Worm (Caenorhabditis elegans) whole organism, mixed stage, embryonic: Measurements from ENCODE around the gene F28G4.3.

Experiments used
- bed-3 ChIP-seq: fragments of 200-800 bp; sonication (Bioruptor generic); optimal IDR thresholded peaks from 3 replicates; lab custom pipeline; 2018; ENCODE audit warnings: mild to moderate bottlenecking, missing genetic modification characterization, moderate library complexity, missing compliant biosample characterization
- blmp-1 ChIP-seq: fragments of 150-350 bp; optimal IDR thresholded peaks from 2 replicates; lab custom pipeline; 2014; ENCODE audit warnings: missing biosample characterization, missing genetic modification characterization
- ceh-43 ChIP-seq: fragments of 200-800 bp; sonication (Bioruptor generic); optimal IDR thresholded peaks from 2 replicates; lab custom pipeline; 2018; ENCODE audit warnings: mild to moderate bottlenecking, missing genetic modification characterization, moderate library complexity, missing compliant biosample characterization
- ceh-83 ChIP-seq: fragments of 200-800 bp; sonication (Bioruptor generic); optimal IDR thresholded peaks from 2 replicates; lab custom pipeline; 2018; ENCODE audit warnings: mild to moderate bottlenecking, missing genetic modification characterization, missing compliant biosample characterization
- ces-1 ChIP-seq: fragments of 150-350 bp; optimal IDR thresholded peaks from 2 replicates; lab custom pipeline; 2014; ENCODE audit warnings: missing biosample characterization, missing genetic modification reagents, missing genetic modification characterization
- cnd-1 ChIP-seq: fragments of 200-800 bp; sonication (Bioruptor generic); optimal IDR thresholded peaks from 2 replicates; lab custom pipeline; 2018; ENCODE audit warnings: mild to moderate bottlenecking, missing genetic modification characterization, missing compliant biosample characterization
- elt-1 ChIP-seq: sonication (generic microtip); optimal IDR thresholded peaks from 2 replicates; lab custom pipeline; 2017; ENCODE audit warnings: missing genetic modification characterization, mild to moderate bottlenecking, missing compliant biosample characterization, antibody characterized with exemption, moderate library complexity, borderline replicate concordance; ENCODE audit not compliant: insufficient read depth
- elt-3 ChIP-seq: fragments of 150-350 bp; optimal IDR thresholded peaks from 2 replicates; lab custom pipeline; 2014; ENCODE audit warnings: missing biosample characterization, missing genetic modification characterization
- ham-2 ChIP-seq: fragments of 200-800 bp; sonication (Bioruptor generic); optimal IDR thresholded peaks from 2 replicates; lab custom pipeline; 2018; ENCODE audit warnings: mild to moderate bottlenecking, missing genetic modification characterization, missing compliant biosample characterization
- hlh-1 ChIP-seq: fragments of 150-350 bp; optimal IDR thresholded peaks from 2 replicates; lab custom pipeline; 2014; ENCODE audit warnings: missing biosample characterization, missing genetic modification reagents, missing genetic modification characterization
- lin-13 ChIP-seq: fragments of 150-350 bp; optimal IDR thresholded peaks from 2 replicates; lab custom pipeline; 2014; ENCODE audit warnings: missing biosample characterization, missing genetic modification characterization
- lin-32 ChIP-seq: fragments of 200-800 bp; sonication (Bioruptor generic); optimal IDR thresholded peaks from 2 replicates; lab custom pipeline; 2018; ENCODE audit warnings: mild to moderate bottlenecking, missing genetic modification characterization, missing compliant biosample characterization
- lsy-2 ChIP-seq: fragments of 150-350 bp; optimal IDR thresholded peaks from 2 replicates; lab custom pipeline; 2014; ENCODE audit warnings: missing biosample characterization, missing genetic modification characterization
- mab-5 ChIP-seq: fragments of 150-350 bp; optimal IDR thresholded peaks from 2 replicates; lab custom pipeline; 2014; ENCODE audit warnings: missing biosample characterization, missing genetic modification characterization
- mep-1 ChIP-seq: fragments of 150-350 bp; optimal IDR thresholded peaks from 2 replicates; lab custom pipeline; 2017; ENCODE audit warnings: missing biosample characterization, missing genetic modification reagents, missing genetic modification characterization, inconsistent platforms
- mls-2 ChIP-seq: sonication (generic microtip); optimal IDR thresholded peaks from 2 replicates; lab custom pipeline; 2016; ENCODE audit warnings: mild to moderate bottlenecking, missing genetic modification characterization, moderate library complexity, missing compliant biosample characterization
- nhr-12 ChIP-seq: fragments of 150-350 bp; optimal IDR thresholded peaks from 2 replicates; lab custom pipeline; 2014; ENCODE audit warnings: missing biosample characterization, missing genetic modification characterization
- nhr-2 ChIP-seq: fragments of 150-350 bp; optimal IDR thresholded peaks from 2 replicates; lab custom pipeline; 2014; ENCODE audit warnings: missing biosample characterization, missing genetic modification characterization
- nhr-237 ChIP-seq: fragments of 150-350 bp; optimal IDR thresholded peaks from 2 replicates; lab custom pipeline; 2014; ENCODE audit warnings: missing biosample characterization, missing genetic modification characterization
- nhr-28 ChIP-seq: fragments of 150-350 bp; optimal IDR thresholded peaks from 2 replicates; lab custom pipeline; 2014; ENCODE audit warnings: missing biosample characterization, missing genetic modification characterization
- nhr-76 ChIP-seq: sonication (generic microtip); optimal IDR thresholded peaks from 2 replicates; lab custom pipeline; 2017; ENCODE audit warnings: missing biosample characterization, missing genetic modification characterization
- pha-4 ChIP-seq: fragments of 150-350 bp; optimal IDR thresholded peaks from 2 replicates; lab custom pipeline; 2018; ENCODE audit warnings: missing biosample characterization, missing genetic modification reagents, missing genetic modification characterization
- sem-2 ChIP-seq: fragments of 200-800 bp; sonication (Bioruptor generic); optimal IDR thresholded peaks from 2 replicates; lab custom pipeline; 2018; ENCODE audit warnings: mild to moderate bottlenecking, missing genetic modification characterization, missing compliant biosample characterization
- snpc-4 ChIP-seq: fragments of 150-350 bp; optimal IDR thresholded peaks from 2 replicates; lab custom pipeline; 2014; ENCODE audit warnings: missing biosample characterization, missing genetic modification characterization
- sptf-1 ChIP-seq: sonication (generic microtip); optimal IDR thresholded peaks from 2 replicates; lab custom pipeline; 2017; ENCODE audit warnings: mild to moderate bottlenecking, missing genetic modification characterization, moderate library complexity, missing compliant biosample characterization
- tbx-8 ChIP-seq: fragments of 200-800 bp; sonication (Bioruptor generic); optimal IDR thresholded peaks from 2 replicates; lab custom pipeline; 2018; ENCODE audit warnings: mild to moderate bottlenecking, missing genetic modification characterization, moderate library complexity, missing compliant biosample characterization
- unc-120 ChIP-seq: sonication (generic microtip); optimal IDR thresholded peaks from 2 replicates; lab custom pipeline; 2017; ENCODE audit warnings: missing genetic modification characterization, missing compliant biosample characterization; ENCODE audit not compliant: poor library complexity, severe bottlenecking
- unc-39 ChIP-seq: fragments of 150-350 bp; optimal IDR thresholded peaks from 2 replicates; lab custom pipeline; 2014; ENCODE audit warnings: missing biosample characterization, missing genetic modification characterization
- unc-62 ChIP-seq: fragments of 150-350 bp; optimal IDR thresholded peaks from 2 replicates; lab custom pipeline; 2014; ENCODE audit warnings: missing biosample characterization, missing genetic modification reagents, missing genetic modification characterization
- zip-8 ChIP-seq: fragments of 150-350 bp; optimal IDR thresholded peaks from 2 replicates; lab custom pipeline; 2014; ENCODE audit warnings: missing biosample characterization, missing genetic modification characterization
- ztf-11 ChIP-seq: fragments of 150-350 bp; optimal IDR thresholded peaks from 2 replicates; lab custom pipeline; 2014; ENCODE audit warnings: missing biosample characterization, missing genetic modification characterization

The F28G4.3 gene

DNA sequence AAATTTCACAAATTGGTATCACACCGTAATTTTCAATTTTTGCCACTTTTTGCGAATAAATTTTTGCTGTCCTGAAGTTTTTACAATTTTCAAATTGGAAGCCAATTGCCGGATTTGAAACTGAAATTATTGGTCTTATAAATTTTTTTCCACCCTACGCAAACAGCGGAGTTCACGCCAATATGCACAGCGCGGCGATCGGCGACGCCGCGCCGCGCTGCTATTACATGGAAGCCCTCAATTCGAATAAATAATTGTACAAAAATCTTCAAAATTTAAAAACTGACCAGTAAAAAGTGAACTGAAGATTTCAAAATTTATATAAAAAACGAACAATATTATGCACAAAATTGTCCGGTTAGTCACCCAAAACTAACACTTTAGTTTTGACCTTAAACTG, 12.3 kb upstream of the F28G4.3 start:
- TF ChIP-seq blmp-1 (tag; lab: Kevin White, UChicago) (no peak), ceh-43 (GFP tag; lab: Kevin White, UChicago) (no peak), ceh-83 (GFP tag; lab: Kevin White, UChicago) (no peak), pha-4 (no peak), nhr-12 (tag; lab: Kevin White, UChicago) (no peak), snpc-4 (tag; lab: Kevin White, UChicago) (no peak), ztf-11 (no peak), sem-2 (no peak), nhr-237 (no peak), sptf-1 (no peak), hlh-1 (no peak), nhr-2 (tag; lab: Kevin White, UChicago) (no peak), unc-120 (no peak), unc-62 (no peak), ham-2 (GFP tag; lab: Kevin White, UChicago) (no peak)

ce11 chrV:16298669-16299068, 11.2 kb upstream of the F28G4.3 start, which contains the start of gene srbc-84:
TSS of gene srbc-84 (plus strand) at chrV:16298969.
- TF ChIP-seq cnd-1 (no peak), hlh-1 (no peak), unc-39 (no peak), zip-8 (tag; lab: Kevin White, UChicago) (no peak), snpc-4 (tag; lab: Kevin White, UChicago) (no peak), pha-4 (no peak), nhr-2 (tag; lab: Kevin White, UChicago) (no peak), ces-1 (GFP tag; lab: Kevin White, UChicago) (no peak), mep-1 (tag; lab: Kevin White, UChicago) (no peak), nhr-28 (tag; lab: Kevin White, UChicago) (no peak), unc-62 (no peak), sem-2 (no peak), mab-5 (tag; lab: Kevin White, UChicago) (no peak)
- TF ChIP-seq, all 35 proteins: peak for 0

ce11 chrV:16297070-16297469, 9.6 kb upstream of the F28G4.3 start, which contains the start of gene srbc-83:
TSS of gene srbc-83 (plus strand) at chrV:16297370.
- no peak for TF ChIP-seq mab-5 (tag; lab: Kevin White, UChicago)
- TF ChIP-seq mep-1 (tag; lab: Kevin White, UChicago), result no peak
- TF ChIP-seq nhr-2 (tag; lab: Kevin White, UChicago), result no peak
- TF ChIP-seq pha-4, result no peak
- no peak for TF ChIP-seq unc-62
- no peak for TF ChIP-seq tbx-8 (GFP tag; lab: Kevin White, UChicago)
- TF ChIP-seq nhr-28 (tag; lab: Kevin White, UChicago), result no peak
- TF ChIP-seq nhr-12 (tag; lab: Kevin White, UChicago), result no peak
- TF ChIP-seq cnd-1, result no peak
- no peak for TF ChIP-seq snpc-4 (tag; lab: Kevin White, UChicago)
- no peak for TF ChIP-seq unc-39

DNA sequence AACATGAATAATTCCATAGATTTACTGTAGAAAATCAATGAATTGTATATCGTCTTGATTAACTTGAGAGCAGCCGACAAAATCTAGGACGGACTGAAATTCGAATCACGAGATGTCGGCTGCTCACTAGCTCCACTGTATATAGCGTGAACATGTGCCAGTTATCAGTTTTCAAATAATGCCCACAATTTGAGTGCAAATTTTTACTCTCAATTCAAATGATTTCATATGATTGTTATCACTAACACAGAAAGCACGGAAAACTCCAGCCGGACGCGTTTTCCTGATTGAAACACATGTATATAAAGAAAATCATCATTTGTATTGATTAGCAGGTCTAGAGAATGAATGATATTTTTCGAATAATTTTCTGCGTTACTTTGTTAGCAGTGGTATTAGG, 4.9 kb upstream of the F28G4.3 start, which contains the start of gene oac-5:
oac-5 (plus strand) TSS at position 301 of the 400 bp plus-strand sequence.
- TF ChIP-seq lin-13 (tag; lab: Kevin White, UChicago) (no peak), elt-1 (no peak), cnd-1 (no peak), mep-1 (tag; lab: Kevin White, UChicago) (no peak), mls-2 (tag; lab: Kevin White, UChicago) (no peak), unc-62 (no peak), snpc-4 (tag; lab: Kevin White, UChicago) (no peak), lsy-2 (tag; lab: Kevin White, UChicago) (no peak), lin-32 (GFP tag; lab: Kevin White, UChicago) (no peak), unc-39 (no peak), nhr-237 (no peak), bed-3 (no peak), zip-8 (tag; lab: Kevin White, UChicago) (no peak), nhr-76 (tag; lab: Kevin White, UChicago) (no peak), elt-3 (no peak), nhr-2 (tag; lab: Kevin White, UChicago) (no peak)

DNA sequence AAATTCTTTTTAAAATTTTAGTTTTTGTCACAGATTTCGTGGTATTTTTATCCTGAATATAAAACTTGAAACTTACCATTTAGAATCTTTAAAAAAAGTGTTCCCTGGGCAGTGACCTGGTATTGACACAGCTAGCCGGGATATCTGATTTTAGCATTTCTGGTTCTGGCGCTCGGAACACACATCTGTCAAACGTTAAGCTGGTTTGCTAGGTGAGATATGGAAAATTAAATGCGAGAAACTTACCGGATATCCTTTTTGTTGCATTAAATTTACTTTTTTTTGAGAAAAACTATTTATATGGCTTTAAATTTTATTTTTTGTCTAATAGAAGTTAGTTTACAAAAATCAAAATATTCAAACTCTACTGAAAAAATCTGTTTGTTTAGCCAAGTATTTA, 1.7 kb downstream of the F28G4.3 start, which contains the start of gene F28G4.4:
F28G4.4 (minus strand) TSS at position 101 of the 400 bp plus-strand sequence.
- no peak for TF ChIP-seq snpc-4 (tag; lab: Kevin White, UChicago)
- no peak for TF ChIP-seq unc-62
- TF ChIP-seq ceh-83 (GFP tag; lab: Kevin White, UChicago), result no peak
